Worm (Caenorhabditis elegans) whole organism, L3 larva: ENCODE data around the gene spp-26.

Source experiments
- ama-1 ChIP-seq: fragments of 150-350 bp; optimal IDR thresholded peaks from 2 replicates; lab custom pipeline; 2018
- nhr-67 ChIP-seq: fragments of 150-350 bp; optimal IDR thresholded peaks from 2 replicates; lab custom pipeline; 2014; ENCODE audit warnings: missing biosample characterization, missing genetic modification characterization
- nhr-76 ChIP-seq: fragments of 150-350 bp; sonication (generic microtip); optimal IDR thresholded peaks from 5 replicates; lab custom pipeline; 2014; ENCODE audit warnings: missing biosample characterization, missing genetic modification characterization
- ztf-11 ChIP-seq: fragments of 150-350 bp; optimal IDR thresholded peaks from 2 replicates; lab custom pipeline; 2014; ENCODE audit warnings: missing biosample characterization, missing genetic modification characterization

ce11 chrV:6559585-6559984 is 580 bp upstream of the spp-26 start:
- TF ChIP-seq ama-1: no peak
- no peak for TF ChIP-seq nhr-67
- TF ChIP-seq ztf-11 (tag; lab: Kevin White, UChicago): no peak
- TF ChIP-seq nhr-76 (tag; lab: Kevin White, UChicago): no peak
